Fruit fly (Drosophila melanogaster): ENCODE data around the gene Aven.
A peak's percentile ranks its signal among the peaks of the same experiment; 100 is the strongest.

Aven gene

dm6 chrX:12578701-12579372 lies 50.6 kb downstream of the Aven start (continued):
- no peak for TF ChIP-seq Lpt (GFP tag; optimal IDR thresholded peaks at IDR 0.05)
- TF ChIP-seq prd (optimal IDR thresholded peaks at IDR 0.05) = no peak
- peak; percentile 51; the same call in 2 of the 3 replicates for TF ChIP-seq prd (GFP tag; IDR thresholded peaks at IDR 0.05)
- TF ChIP-seq HHEX (GFP tag; optimal IDR thresholded peaks at IDR 0.05) = peak; percentile 54
- TF ChIP-seq MBD-R2 (GFP tag; IDR thresholded peaks at IDR 0.05) = no peak; the same call in 1 of the 2 replicates
- peak; percentile 72 for TF ChIP-seq Deaf1 (tag; optimal IDR thresholded peaks at IDR 0.05)
- TF ChIP-seq mld (GFP tag; IDR thresholded peaks at IDR 0.05; ENCODE audit: partially characterized antibody) = no peak
- peak; percentile 67 for TF ChIP-seq Meics (GFP tag; optimal IDR thresholded peaks at IDR 0.05)
- no peak for TF ChIP-seq Doc3 (GFP tag; IDR thresholded peaks at IDR 0.05; ENCODE audit: partially characterized antibody)
- TF ChIP-seq Jarid2 (GFP tag; optimal IDR thresholded peaks at IDR 0.05) = peak; percentile 48
- TF ChIP-seq CG3847 (GFP tag; IDR thresholded peaks at IDR 0.05) = peak; percentile 28; the same call in 1 of the 2 replicates
- TF ChIP-seq CG30403 (GFP tag; optimal IDR thresholded peaks at IDR 0.05) = peak; percentile 63
- peak; percentile 18 for TF ChIP-seq Bdp1 (GFP tag; optimal IDR thresholded peaks at IDR 0.05)
- peak; percentile 69 for TF ChIP-seq CG17359 (tag; optimal IDR thresholded peaks at IDR 0.05)
- TF ChIP-seq ems (GFP tag; optimal IDR thresholded peaks at IDR 0.05) = peak; percentile 2
- no peak for TF ChIP-seq CG10274 (GFP tag; optimal IDR thresholded peaks at IDR 0.05)
- peak; percentile 34 for TF ChIP-seq jing (GFP tag; optimal IDR thresholded peaks at IDR 0.05)
- no peak for TF ChIP-seq zen2 (GFP tag; IDR thresholded peaks at IDR 0.05; ENCODE audit: partially characterized antibody)
- TF ChIP-seq CG6765 (GFP tag; optimal IDR thresholded peaks at IDR 0.05) = no peak
- no peak for TF ChIP-seq ac (GFP tag; optimal IDR thresholded peaks at IDR 0.05)
- no peak for TF ChIP-seq Nf-YB (GFP tag; optimal IDR thresholded peaks at IDR 0.05)
- TF ChIP-seq Max (GFP tag; optimal IDR thresholded peaks at IDR 0.05) = peak; percentile 52
- no peak for TF ChIP-seq CG9609 (GFP tag; optimal IDR thresholded peaks at IDR 0.05)
- no peak for TF ChIP-seq Hr39 (optimal IDR thresholded peaks at IDR 0.05)
- TF ChIP-seq pzg (GFP tag; optimal IDR thresholded peaks at IDR 0.05) = no peak
- TF ChIP-seq Dref (GFP tag; IDR thresholded peaks at IDR 0.05) = no peak
- peak; percentile 16; the same call in 1 of the 2 replicates for TF ChIP-seq Rx (GFP tag; IDR thresholded peaks at IDR 0.05)
- TF ChIP-seq Xbp1 (GFP tag; optimal IDR thresholded peaks at IDR 0.05) = peak; percentile 53
- TF ChIP-seq CG11398 (GFP tag; optimal IDR thresholded peaks at IDR 0.05) = no peak
- no peak for TF ChIP-seq HLHmδ (GFP tag; optimal IDR thresholded peaks at IDR 0.05)
- no peak for TF ChIP-seq tx (GFP tag; optimal IDR thresholded peaks at IDR 0.05)
- TF ChIP-seq CG13894 (tag; optimal IDR thresholded peaks at IDR 0.05) = no peak
- no peak for TF ChIP-seq ci (GFP tag; IDR thresholded peaks at IDR 0.05)
- TF ChIP-seq CG3281 (GFP tag; optimal IDR thresholded peaks at IDR 0.05) = peak; percentile 67
- 0 out of 3 replicates have a peak, but pooled peaks have one; percentile 19 for TF ChIP-seq Opbp (GFP tag; IDR thresholded peaks at IDR 0.05; ENCODE audit: partially characterized antibody)
- TF ChIP-seq abd-A (tag; optimal IDR thresholded peaks at IDR 0.05) = no peak
- TF ChIP-seq CG11504 (tag; optimal IDR thresholded peaks at IDR 0.05) = peak; percentile 81
- no peak for TF ChIP-seq CG17912 (GFP tag; optimal IDR thresholded peaks at IDR 0.05)
- no peak for TF ChIP-seq ato (GFP tag; IDR thresholded peaks at IDR 0.05; ENCODE audit: partially characterized antibody)
- peak; percentile 32 for TF ChIP-seq CG18619 (GFP tag; optimal IDR thresholded peaks at IDR 0.05)
- TF ChIP-seq fd102C (GFP tag; optimal IDR thresholded peaks at IDR 0.05) = no peak
- TF ChIP-seq CG12942 (GFP tag; optimal IDR thresholded peaks at IDR 0.05) = no peak
- no peak; the same call in 1 of the 2 replicates for TF ChIP-seq CG14441 (GFP tag; IDR thresholded peaks at IDR 0.05)
- no peak for TF ChIP-seq CG31224 (GFP tag; IDR thresholded peaks at IDR 0.05)
- TF ChIP-seq emc (GFP tag; optimal IDR thresholded peaks at IDR 0.05) = no peak
- no peak for TF ChIP-seq CkIIα-i1 (GFP tag; IDR thresholded peaks at IDR 0.05)
- peak; percentile 81; the same call in 1 of the 2 replicates for TF ChIP-seq CG32767 (GFP tag; IDR thresholded peaks at IDR 0.05)
- no peak for TF ChIP-seq eyg (GFP tag; optimal IDR thresholded peaks at IDR 0.05)
- TF ChIP-seq exex (tag; optimal IDR thresholded peaks at IDR 0.05) = no peak
- TF ChIP-seq sr (GFP tag; IDR thresholded peaks at IDR 0.05) = no peak
